Fruit fly (Drosophila melanogaster) Kc167 (cell line): ENCODE results near the gene RpL7-like.

ENCODE experiments used
- Myc ChIP-seq: fragments of >200 bp; optimal IDR thresholded peaks from 2 replicates; lab custom pipeline; 2017; ENCODE audit warnings: missing external identifiers
- Sin3A ChIP-seq: fragments of >200 bp; optimal IDR thresholded peaks from 2 replicates; lab custom pipeline; 2018; ENCODE audit warnings: missing external identifiers
- h ChIP-seq: fragments of >200 bp; optimal IDR thresholded peaks from 3 replicates; lab custom pipeline; 2018; ENCODE audit warnings: missing external identifiers
- insv ChIP-seq: fragments of >200 bp; optimal IDR thresholded peaks from 3 replicates; lab custom pipeline; 2018; ENCODE audit warnings: missing external identifiers
- psq ChIP-seq: fragments of >200 bp; optimal IDR thresholded peaks from 2 replicates; lab custom pipeline; 2017; ENCODE audit warnings: missing external identifiers
- ttk ChIP-seq: sonication (Bioruptor generic); optimal IDR thresholded peaks from 2 replicates; lab custom pipeline; 2017; ENCODE audit warnings: missing external identifiers

dm6 chr2L:12007331-12007791 lies 48.8 kb upstream of the RpL7-like start:
- TF ChIP-seq psq (lab: Kevin White, UChicago) = no peak
- TF ChIP-seq Myc = no peak
- TF ChIP-seq h = no peak
- no peak for TF ChIP-seq ttk (lab: Kevin White, UChicago)
- no peak for TF ChIP-seq insv
- TF ChIP-seq Sin3A = no peak
